Worm (Caenorhabditis elegans): ENCODE measurements around the gene W06F12.3.
"Not testable (repeated sequence)": the region's sequence is repeated elsewhere in the genome, so short reads cannot be mapped to it uniquely, and the experiment has no call there.

W06F12.3 gene

ce11 chrIII:13742028-13742427 lies 7.2 kb downstream of the W06F12.3 start:
- TF ChIP-seq K11D2.4 (GFP tag; IDR thresholded peaks at IDR 0.05) (no peak), attf-5 (GFP tag; optimal IDR thresholded peaks at IDR 0.05) (no peak)

ce11 chrIII:13743922-13744321 lies 9.1 kb downstream of the W06F12.3 start, which contains the start of gene tyr-2:
tyr-2 (plus strand) TSS chrIII:13744222.
- no peak for TF ChIP-seq Y95B8A.8 (GFP tag; IDR thresholded peaks at IDR 0.05)
- TF ChIP-seq lsy-27 (tag; optimal IDR thresholded peaks at IDR 0.05; ENCODE audit: borderline replicate concordance, insufficient read depth), result no peak
- TF ChIP-seq F22D6.2 (tag; optimal IDR thresholded peaks at IDR 0.05), result no peak
- TF ChIP-seq lin-40 (tag; optimal IDR thresholded peaks at IDR 0.05), result no peak
- no peak for TF ChIP-seq die-1 (tag; optimal IDR thresholded peaks at IDR 0.05)
- no peak for TF ChIP-seq pbrm-1 (GFP tag; IDR thresholded peaks at IDR 0.05)
- TF ChIP-seq ztf-3 (GFP tag; optimal IDR thresholded peaks at IDR 0.05), result no peak
- no peak for TF ChIP-seq nhr-120 (GFP tag; IDR thresholded peaks at IDR 0.05)
- no peak for TF ChIP-seq him-1 (tag; optimal IDR thresholded peaks at IDR 0.05)
- TF ChIP-seq ekl-4 (GFP tag; IDR thresholded peaks at IDR 0.05), result no peak
- TF ChIP-seq B0019.2 (GFP tag; conservative IDR thresholded peaks at IDR 0.05), result no peak

- TF ChIP-seq ceh-58 (GFP tag; IDR thresholded peaks at IDR 0.05) (no peak), aptf-2 (GFP tag; conservative IDR thresholded peaks at IDR 0.05) (no peak), ekl-4 (GFP tag; IDR thresholded peaks at IDR 0.05) (no peak), unc-130 (GFP tag; optimal IDR thresholded peaks at IDR 0.05) (no peak), zfh-2 (GFP tag; conservative IDR thresholded peaks at IDR 0.05) (peak; percentile 72), T07F8.4 (tag; optimal IDR thresholded peaks at IDR 0.05) (no peak), madf-3 (GFP tag; IDR thresholded peaks at IDR 0.05) (no peak), nhr-179 (tag; optimal IDR thresholded peaks at IDR 0.05) (no peak), mes-4 (tag; optimal IDR thresholded peaks at IDR 0.05) (no peak), attf-5 (GFP tag; optimal IDR thresholded peaks at IDR 0.05) (no peak), egrh-3 (GFP tag; IDR thresholded peaks at IDR 0.05) (peak; percentile 26; the same call in 1 of the 2 replicates)
Measured at ce11 chrIII:13748312-13748711, 13.5 kb downstream of the W06F12.3 start, which contains the start of gene K08E3.2. K08E3.2 (minus strand) TSS chrIII:13748686.

- TF ChIP-seq madf-6 (GFP tag; IDR thresholded peaks at IDR 0.05); ets-4 (GFP tag; optimal IDR thresholded peaks at IDR 0.05); attf-3 (GFP tag; conservative IDR thresholded peaks at IDR 0.05): not testable (repeated sequence)
Measured at ce11 chrIII:13751144-13751543, 16.3 kb downstream of the W06F12.3 start, which contains the start of gene mlc-7. mlc-7 (plus strand) TSS chrIII:13751444.

- TF ChIP-seq sea-2 (GFP tag; IDR thresholded peaks at IDR 0.05) (no peak), pbrm-1 (GFP tag; IDR thresholded peaks at IDR 0.05) (no peak), nfya-2 (GFP tag; IDR thresholded peaks at IDR 0.05) (no peak), mxl-1 (tag; optimal IDR thresholded peaks at IDR 0.05) (no peak), attf-3 (GFP tag; conservative IDR thresholded peaks at IDR 0.05) (no peak), lin-54 (GFP tag; optimal IDR thresholded peaks at IDR 0.05) (peak; percentile 74), egrh-3 (GFP tag; IDR thresholded peaks at IDR 0.05) (no peak), somi-1 (GFP tag; optimal IDR thresholded peaks at IDR 0.05) (no peak), lsl-1 (GFP tag; optimal IDR thresholded peaks at IDR 0.05) (peak; percentile 93), snpc-4 (GFP tag; optimal IDR thresholded peaks at IDR 0.05) (no peak), snpc-4 (tag; optimal IDR thresholded peaks at IDR 0.05) (peak in 1 of 4 experiments; percentile 7), egl-44 (GFP tag; IDR thresholded peaks at IDR 0.05) (no peak), Y95B8A.8 (GFP tag; IDR thresholded peaks at IDR 0.05) (no peak), madf-3 (GFP tag; IDR thresholded peaks at IDR 0.05) (no peak), F22D6.2 (tag; optimal IDR thresholded peaks at IDR 0.05) (no peak), egl-18 (GFP tag; IDR thresholded peaks at IDR 0.05) (no peak), sptf-2 (GFP tag; optimal IDR thresholded peaks at IDR 0.05) (no peak), pha-4 (tag; optimal IDR thresholded peaks at IDR 0.05) (no peak), F49E8.2 (tag; optimal IDR thresholded peaks at IDR 0.05; ENCODE audit: insufficient read depth) (peak; percentile 14), attf-5 (GFP tag; optimal IDR thresholded peaks at IDR 0.05) (no peak), hlh-12 (tag; optimal IDR thresholded peaks at IDR 0.05) (no peak), ekl-4 (GFP tag; IDR thresholded peaks at IDR 0.05) (no peak), cebp-1 (GFP tag; IDR thresholded peaks at IDR 0.05) (no peak), cebp-1 (tag; optimal IDR thresholded peaks at IDR 0.05) (no peak), ets-4 (GFP tag; optimal IDR thresholded peaks at IDR 0.05) (no peak), akir-1 (GFP tag; optimal IDR thresholded peaks at IDR 0.05) (no peak)
Measured at ce11 chrIII:13755689-13756088, 20.9 kb downstream of the W06F12.3 start, which contains the start of gene toca-2. toca-2 (plus strand) TSS chrIII:13755896.

All from whole organism, young adult.